Worm (Caenorhabditis elegans): Measurements from ENCODE around the gene dnsn-1.

- TF ChIP-seq pes-1 (GFP tag; IDR thresholded peaks at IDR 0.05) (no peak), ets-7 (tag; optimal IDR thresholded peaks at IDR 0.05) (no peak), B0310.2 (tag; optimal IDR thresholded peaks at IDR 0.05) (no peak)
Measured at ce11 chrII:388533-388932, 22.2 kb downstream of the dnsn-1 start, which contains the start of gene nstp-4.
